Fruit fly (Drosophila melanogaster) whole organism, pupa: ENCODE data around the gene Apc.

Source experiments
- CG10348 ChIP-seq: fragments of 200-800 bp; sonication (Bioruptor generic); IDR thresholded peaks from 2 replicates; pipeline ENCODE4 v1.3.6; 2022; ENCODE audit warnings: missing biosample characterization, missing genetic modification characterization
- CG8159 ChIP-seq: fragments of 200-800 bp; sonication (Bioruptor generic); optimal IDR thresholded peaks from 3 replicates; lab custom pipeline; 2018; ENCODE audit warnings: missing biosample characterization, mild to moderate bottlenecking, missing genetic modification characterization, moderate library complexity
- CG9948 ChIP-seq: fragments of 200-800 bp; sonication (Bioruptor generic); optimal IDR thresholded peaks from 2 replicates; lab custom pipeline; 2018; ENCODE audit warnings: missing biosample characterization, mild to moderate bottlenecking, missing genetic modification characterization, moderate library complexity
- Snoo ChIP-seq: fragments of 200-800 bp; sonication (Bioruptor generic); optimal IDR thresholded peaks from 3 replicates; lab custom pipeline; 2017; ENCODE audit warnings: missing biosample characterization, mild to moderate bottlenecking, missing genetic modification characterization, inconsistent platforms

DNA sequence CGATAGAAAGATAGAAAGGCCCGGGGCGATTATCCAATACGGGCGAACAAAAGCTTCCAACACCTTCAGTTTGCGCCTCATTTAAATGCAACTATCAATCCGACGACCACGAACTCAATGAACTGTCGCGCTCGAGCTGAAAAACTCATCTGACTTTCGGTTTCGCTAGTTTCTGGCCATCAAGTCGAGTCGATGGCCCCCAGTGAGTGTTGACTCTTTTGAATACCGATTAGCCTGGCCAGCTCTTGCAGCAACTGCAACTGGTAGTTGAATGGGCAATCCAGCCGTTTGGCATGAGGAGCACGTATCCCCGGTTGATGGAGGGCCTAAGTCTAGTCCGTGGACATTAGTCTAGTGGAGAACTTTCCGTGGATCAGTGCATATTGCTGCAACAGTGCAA lies 17.3 kb downstream of the Apc start:
- TF ChIP-seq Snoo (tag; lab: Kevin White, UChicago) = no peak
- no peak for TF ChIP-seq CG8159
- no peak for TF ChIP-seq CG10348 (GFP tag; lab: Robert Waterston, UW)
- TF ChIP-seq CG9948 = no peak
